Worm (Caenorhabditis elegans) whole organism, L2 larva: ENCODE measurements around the gene let-99.

Experiments used
- R02D3.7 ChIP-seq: fragments of 150-350 bp; optimal IDR thresholded peaks from 2 replicates; lab custom pipeline; 2014; ENCODE audit warnings: missing biosample characterization, missing genetic modification characterization
- ZK546.5 ChIP-seq: sonication (generic microtip); optimal IDR thresholded peaks from 2 replicates; lab custom pipeline; 2017; ENCODE audit warnings: missing biosample characterization, missing genetic modification characterization
- ama-1 ChIP-seq: fragments of 150-350 bp; optimal IDR thresholded peaks from 2 replicates; lab custom pipeline; 2018; ENCODE audit warnings: inconsistent platforms
- ceh-16 ChIP-seq: fragments of 150-350 bp; optimal IDR thresholded peaks from 2 replicates; lab custom pipeline; 2014; ENCODE audit warnings: missing biosample characterization, missing genetic modification characterization
- dmd-4 ChIP-seq: sonication (generic microtip); optimal IDR thresholded peaks from 2 replicates; lab custom pipeline; 2017; ENCODE audit warnings: missing biosample characterization, missing genetic modification characterization
- lin-39 ChIP-seq: fragments of 150-350 bp; optimal IDR thresholded peaks from 2 replicates; lab custom pipeline; 2014; ENCODE audit warnings: missing biosample characterization, missing genetic modification reagents, missing genetic modification characterization
- lsy-2 ChIP-seq, 2 experiments: fragments of 150-350 bp in 1 of 2; sonication (generic microtip) in 1 of 2; optimal IDR thresholded peaks; 2 replicates each; lab custom pipeline; 2014 to 2017; ENCODE audit warnings: missing biosample characterization in 2 of 2, missing genetic modification characterization in 2 of 2
- nhr-237 ChIP-seq: fragments of 150-350 bp; optimal IDR thresholded peaks from 2 replicates; lab custom pipeline; 2014; ENCODE audit warnings: missing biosample characterization, missing genetic modification characterization
- ztf-11 ChIP-seq: sonication (generic microtip); optimal IDR thresholded peaks from 2 replicates; lab custom pipeline; 2017; ENCODE audit warnings: missing biosample characterization, missing genetic modification characterization
- ztf-4 ChIP-seq: fragments of 150-350 bp; optimal IDR thresholded peaks from 2 replicates; lab custom pipeline; 2014; ENCODE audit warnings: missing biosample characterization, missing genetic modification characterization

ce11 chrIV:12599158-12599557 is 31.5 kb downstream of the let-99 start, which contains the start of gene pgp-1:
- TF ChIP-seq ceh-16 (tag; lab: Kevin White, UChicago) (no peak), lsy-2 (tag; optimal IDR thresholded peaks at IDR 0.05; lab: Kevin White, UChicago) (no peak), nhr-237 (tag; lab: Kevin White, UChicago) (no peak), ztf-11 (tag; lab: Kevin White, UChicago) (no peak), ZK546.5 (tag; lab: Kevin White, UChicago) (no peak), lin-39 (no peak), ztf-4 (tag; lab: Kevin White, UChicago) (no peak), ama-1 (lab: Kevin White, UChicago) (no peak), dmd-4 (tag; lab: Kevin White, UChicago) (no peak), R02D3.7 (tag; lab: Kevin White, UChicago) (no peak)
